Worm (Caenorhabditis elegans) whole organism, L2 larva: ENCODE measurements around the gene fbxa-152.

Experiments
- C34F6.9 ChIP-seq: fragments of 150-350 bp; optimal IDR thresholded peaks from 2 replicates; lab custom pipeline; 2014; ENCODE audit warnings: missing biosample characterization, missing genetic modification characterization
- F13H6.1 ChIP-seq: sonication (generic microtip); optimal IDR thresholded peaks from 2 replicates; lab custom pipeline; 2016; ENCODE audit warnings: missing genetic modification characterization, missing compliant biosample characterization
- R02D3.7 ChIP-seq: fragments of 150-350 bp; optimal IDR thresholded peaks from 2 replicates; lab custom pipeline; 2014; ENCODE audit warnings: missing biosample characterization, missing genetic modification characterization
- Y55F3AM.14 ChIP-seq: fragments of 200-800 bp; sonication (Bioruptor generic); optimal IDR thresholded peaks from 2 replicates; lab custom pipeline; 2018; ENCODE audit warnings: mild to moderate bottlenecking, missing genetic modification characterization, missing compliant biosample characterization
- ZK546.5 ChIP-seq: sonication (generic microtip); optimal IDR thresholded peaks from 2 replicates; lab custom pipeline; 2017; ENCODE audit warnings: missing biosample characterization, missing genetic modification characterization
- alr-1 ChIP-seq: fragments of 150-350 bp; optimal IDR thresholded peaks from 2 replicates; lab custom pipeline; 2014; ENCODE audit warnings: missing biosample characterization, missing genetic modification characterization
- aly-2 ChIP-seq: fragments of 150-350 bp; optimal IDR thresholded peaks from 2 replicates; lab custom pipeline; 2014; ENCODE audit warnings: missing biosample characterization, missing genetic modification characterization
- ama-1 ChIP-seq: fragments of 150-350 bp; optimal IDR thresholded peaks from 2 replicates; lab custom pipeline; 2018; ENCODE audit warnings: inconsistent platforms
- blmp-1 ChIP-seq: sonication (generic microtip); optimal IDR thresholded peaks from 2 replicates; lab custom pipeline; 2017; ENCODE audit warnings: missing genetic modification characterization, mild to moderate bottlenecking, missing compliant biosample characterization, antibody characterized with exemption, moderate library complexity; ENCODE audit not compliant: insufficient read depth
- ceh-16 ChIP-seq: fragments of 150-350 bp; optimal IDR thresholded peaks from 2 replicates; lab custom pipeline; 2014; ENCODE audit warnings: missing biosample characterization, missing genetic modification characterization
- ceh-82 ChIP-seq: fragments of 150-350 bp; optimal IDR thresholded peaks from 2 replicates; lab custom pipeline; 2014; ENCODE audit warnings: missing biosample characterization, missing genetic modification characterization
- crh-2 ChIP-seq: sonication (generic microtip); optimal IDR thresholded peaks from 2 replicates; lab custom pipeline; 2017; ENCODE audit warnings: missing biosample characterization, missing genetic modification characterization
- dmd-4 ChIP-seq: sonication (generic microtip); optimal IDR thresholded peaks from 2 replicates; lab custom pipeline; 2017; ENCODE audit warnings: missing biosample characterization, missing genetic modification characterization
- egl-27 ChIP-seq: sonication (generic microtip); optimal IDR thresholded peaks from 3 replicates; lab custom pipeline; 2017; ENCODE audit warnings: missing biosample characterization, missing genetic modification reagents, missing genetic modification characterization
- elt-1 ChIP-seq: fragments of 150-350 bp; optimal IDR thresholded peaks from 2 replicates; lab custom pipeline; 2014; ENCODE audit warnings: missing biosample characterization, missing genetic modification characterization
- elt-3 ChIP-seq: sonication (generic microtip); optimal IDR thresholded peaks from 2 replicates; lab custom pipeline; 2017; ENCODE audit warnings: missing biosample characterization, missing genetic modification characterization
- fos-1 ChIP-seq: fragments of 150-350 bp; optimal IDR thresholded peaks from 2 replicates; lab custom pipeline; 2014; ENCODE audit warnings: missing biosample characterization, missing genetic modification characterization
- gmeb-1 ChIP-seq: fragments of 150-350 bp; optimal IDR thresholded peaks from 2 replicates; lab custom pipeline; 2014; ENCODE audit warnings: missing biosample characterization, missing genetic modification characterization
- lin-11 ChIP-seq: fragments of 150-350 bp; sonication (generic microtip); optimal IDR thresholded peaks from 2 replicates; lab custom pipeline; 2014; ENCODE audit warnings: missing biosample characterization, missing genetic modification characterization, inconsistent platforms, mixed read lengths
- lin-13 ChIP-seq: fragments of 150-350 bp; optimal IDR thresholded peaks from 2 replicates; lab custom pipeline; 2014; ENCODE audit warnings: missing biosample characterization, missing genetic modification reagents, missing genetic modification characterization
- lin-39 ChIP-seq: fragments of 150-350 bp; optimal IDR thresholded peaks from 2 replicates; lab custom pipeline; 2014; ENCODE audit warnings: missing biosample characterization, missing genetic modification reagents, missing genetic modification characterization
- lsy-2 ChIP-seq, 2 experiments: fragments of 150-350 bp in 1 of 2; sonication (generic microtip) in 1 of 2; optimal IDR thresholded peaks; 2 replicates each; lab custom pipeline; 2014 to 2017; ENCODE audit warnings: missing biosample characterization in 2 of 2, missing genetic modification characterization in 2 of 2
- mab-5 ChIP-seq: fragments of 150-350 bp; optimal IDR thresholded peaks from 2 replicates; lab custom pipeline; 2014; ENCODE audit warnings: missing biosample characterization, missing genetic modification characterization
- mbf-1 ChIP-seq: sonication (generic microtip); optimal IDR thresholded peaks from 2 replicates; lab custom pipeline; 2017; ENCODE audit warnings: missing biosample characterization, missing genetic modification characterization
- mdl-1 ChIP-seq, 2 experiments: fragments of 150-350 bp in 1 of 2; sonication (generic microtip) in 1 of 2; optimal IDR thresholded peaks; 2 replicates each; lab custom pipeline; 2017; ENCODE audit warnings: missing biosample characterization in 2 of 2, missing genetic modification characterization in 2 of 2
- nhr-10 ChIP-seq: sonication (generic microtip); optimal IDR thresholded peaks from 2 replicates; lab custom pipeline; 2017; ENCODE audit warnings: missing biosample characterization, missing genetic modification characterization
- nhr-11 ChIP-seq: fragments of 150-350 bp; optimal IDR thresholded peaks from 2 replicates; lab custom pipeline; 2014; ENCODE audit warnings: missing biosample characterization, missing genetic modification characterization
- nhr-12 ChIP-seq: fragments of 150-350 bp; optimal IDR thresholded peaks from 2 replicates; lab custom pipeline; 2014; ENCODE audit warnings: missing biosample characterization, missing genetic modification characterization
- nhr-129 ChIP-seq: fragments of 150-350 bp; optimal IDR thresholded peaks from 2 replicates; lab custom pipeline; 2014; ENCODE audit warnings: missing biosample characterization, missing genetic modification characterization
- nhr-21 ChIP-seq: fragments of 150-350 bp; optimal IDR thresholded peaks from 2 replicates; lab custom pipeline; 2014; ENCODE audit warnings: missing biosample characterization, missing genetic modification characterization
- nhr-23 ChIP-seq: fragments of 150-350 bp; optimal IDR thresholded peaks from 2 replicates; lab custom pipeline; 2014; ENCODE audit warnings: missing biosample characterization, missing genetic modification reagents, missing genetic modification characterization
- nhr-237 ChIP-seq: fragments of 150-350 bp; optimal IDR thresholded peaks from 2 replicates; lab custom pipeline; 2014; ENCODE audit warnings: missing biosample characterization, missing genetic modification characterization
- nhr-25 ChIP-seq: fragments of 150-350 bp; sonication (generic microtip); optimal IDR thresholded peaks from 3 replicates; lab custom pipeline; 2014; ENCODE audit warnings: missing biosample characterization, missing genetic modification characterization
- nhr-6 ChIP-seq: fragments of 150-350 bp; optimal IDR thresholded peaks from 2 replicates; lab custom pipeline; 2014; ENCODE audit warnings: missing biosample characterization, missing genetic modification characterization
- nhr-77 ChIP-seq: fragments of 150-350 bp; optimal IDR thresholded peaks from 2 replicates; lab custom pipeline; 2014; ENCODE audit warnings: missing biosample characterization, missing genetic modification characterization
- peb-1 ChIP-seq: fragments of 150-350 bp; optimal IDR thresholded peaks from 2 replicates; lab custom pipeline; 2014; ENCODE audit warnings: missing biosample characterization, missing genetic modification characterization
- sem-4 ChIP-seq: fragments of 150-350 bp; optimal IDR thresholded peaks from 2 replicates; lab custom pipeline; 2014; ENCODE audit warnings: missing biosample characterization, missing genetic modification reagents, missing genetic modification characterization
- skn-1 ChIP-seq: sonication (generic microtip); optimal IDR thresholded peaks from 2 replicates; lab custom pipeline; 2017; ENCODE audit warnings: missing biosample characterization, missing genetic modification characterization
- sma-3 ChIP-seq: sonication (generic microtip); optimal IDR thresholded peaks from 2 replicates; lab custom pipeline; 2016; ENCODE audit warnings: missing genetic modification reagents, missing genetic modification characterization, missing compliant biosample characterization
- sma-9 ChIP-seq, 2 experiments: fragments of 150-350 bp in 1 of 2; sonication (generic microtip) in 1 of 2; optimal IDR thresholded peaks; 2 replicates each; lab custom pipeline; 2014 to 2016; ENCODE audit warnings: missing genetic modification characterization in 2 of 2, mild to moderate bottlenecking in 1 of 2, missing biosample characterization in 1 of 2, missing compliant biosample characterization in 1 of 2, missing genetic modification reagents in 1 of 2, moderate library complexity in 1 of 2
- snpc-4 ChIP-seq: fragments of 150-350 bp; optimal IDR thresholded peaks from 2 replicates; lab custom pipeline; 2014; ENCODE audit warnings: missing biosample characterization, missing genetic modification characterization
- unc-39 ChIP-seq: fragments of 150-350 bp; optimal IDR thresholded peaks from 2 replicates; lab custom pipeline; 2014; ENCODE audit warnings: missing biosample characterization, missing genetic modification characterization
- unc-55 ChIP-seq: fragments of 150-350 bp; sonication (generic microtip); optimal IDR thresholded peaks from 3 replicates; lab custom pipeline; 2014; ENCODE audit warnings: missing biosample characterization, missing genetic modification reagents, missing genetic modification characterization
- unc-62 ChIP-seq: fragments of 150-350 bp; optimal IDR thresholded peaks from 2 replicates; lab custom pipeline; 2014; ENCODE audit warnings: missing biosample characterization, missing genetic modification reagents, missing genetic modification characterization
- zag-1 ChIP-seq: fragments of 150-350 bp; optimal IDR thresholded peaks from 2 replicates; lab custom pipeline; 2014; ENCODE audit warnings: missing biosample characterization, missing genetic modification characterization
- ztf-1 ChIP-seq: fragments of 200-800 bp; sonication (Bioruptor generic); conservative IDR thresholded peaks from 2 replicates; pipeline ENCODE4 v1.3.6; 2022; ENCODE audit warnings: missing genetic modification characterization, missing compliant biosample characterization
- ztf-11 ChIP-seq: sonication (generic microtip); optimal IDR thresholded peaks from 2 replicates; lab custom pipeline; 2017; ENCODE audit warnings: missing biosample characterization, missing genetic modification characterization
- ztf-4 ChIP-seq: fragments of 150-350 bp; optimal IDR thresholded peaks from 2 replicates; lab custom pipeline; 2014; ENCODE audit warnings: missing biosample characterization, missing genetic modification characterization

The fbxa-152 gene

ce11 chrV:15571006-15571526 lies 31.1 kb downstream of the fbxa-152 start, which contains the start of gene fbxa-95:
Gene fbxa-95 (plus strand): TSS chrV:15571476.
- TF ChIP-seq ama-1 (lab: Kevin White, UChicago) (no peak), lin-13 (GFP tag; lab: Kevin White, UChicago) (no peak), blmp-1 (no peak)

ce11 chrV:15569702-15570430 lies 32.3 kb downstream of the fbxa-152 start, which contains the start of gene lsm-5:
Gene lsm-5 (plus strand): TSS chrV:15570380.
- no peak for TF ChIP-seq blmp-1
- peak; percentile 26 for TF ChIP-seq lin-13 (GFP tag; lab: Kevin White, UChicago)
- TF ChIP-seq lsy-2 (tag; optimal IDR thresholded peaks at IDR 0.05; lab: Kevin White, UChicago) = peak in 1 of 2 experiments; percentile 80
- TF ChIP-seq sem-4 = no peak
- peak; percentile 44 for TF ChIP-seq sma-9 (GFP tag; optimal IDR thresholded peaks at IDR 0.05; lab: Kevin White, UChicago)
- no peak for TF ChIP-seq sma-9 (tag; optimal IDR thresholded peaks at IDR 0.05; lab: Kevin White, UChicago)
- TF ChIP-seq unc-62 (GFP tag; lab: Kevin White, UChicago) = no peak
- no peak for TF ChIP-seq aly-2 (tag; lab: Kevin White, UChicago)
- no peak for TF ChIP-seq mbf-1 (tag; lab: Kevin White, UChicago)
- no peak for TF ChIP-seq elt-1 (tag; lab: Kevin White, UChicago)
- TF ChIP-seq peb-1 (tag; lab: Kevin White, UChicago) = no peak
- no peak for TF ChIP-seq lin-39
- no peak for TF ChIP-seq nhr-10 (tag; lab: Kevin White, UChicago)
- TF ChIP-seq ztf-11 = no peak
- TF ChIP-seq elt-3 (tag; lab: Kevin White, UChicago) = no peak
- peak; percentile 95 for TF ChIP-seq ama-1 (lab: Kevin White, UChicago)
- TF ChIP-seq ceh-16 (tag; lab: Kevin White, UChicago) = peak; percentile 25
- TF ChIP-seq nhr-25 = peak; percentile 40
- TF ChIP-seq mab-5 (tag; lab: Kevin White, UChicago) = no peak
- peak; percentile 36 for TF ChIP-seq nhr-6
- no peak for TF ChIP-seq ZK546.5 (tag; lab: Kevin White, UChicago)
- TF ChIP-seq snpc-4 (tag; lab: Kevin White, UChicago) = peak; percentile 22
- TF ChIP-seq nhr-21 (tag; lab: Kevin White, UChicago) = peak; percentile 40
- no peak for TF ChIP-seq ceh-82 (tag; lab: Kevin White, UChicago)
- TF ChIP-seq nhr-12 (tag; lab: Kevin White, UChicago) = no peak
- TF ChIP-seq lin-11 (tag; lab: Kevin White, UChicago) = no peak
- peak; percentile 77 for TF ChIP-seq nhr-129
- TF ChIP-seq egl-27 (tag; lab: Kevin White, UChicago) = no peak
- TF ChIP-seq sma-3 (GFP tag; lab: Kevin White, UChicago) = peak; percentile 39
- no peak for TF ChIP-seq Y55F3AM.14 (GFP tag; lab: Kevin White, UChicago)
- no peak for TF ChIP-seq unc-39 (tag; lab: Kevin White, UChicago)
- TF ChIP-seq nhr-237 = no peak
- no peak for TF ChIP-seq nhr-77 (tag; lab: Kevin White, UChicago)
- peak; percentile 93 for TF ChIP-seq gmeb-1 (tag; lab: Kevin White, UChicago)
- no peak for TF ChIP-seq nhr-11
- TF ChIP-seq skn-1 (tag; lab: Kevin White, UChicago) = no peak
- TF ChIP-seq fos-1 (tag; lab: Kevin White, UChicago) = peak; percentile 27
- TF ChIP-seq mdl-1 (tag; optimal IDR thresholded peaks at IDR 0.05; lab: Kevin White, UChicago) = no peak
- TF ChIP-seq F13H6.1 (tag; lab: Kevin White, UChicago) = peak; percentile 37
- no peak for TF ChIP-seq ztf-1 (GFP tag; lab: Robert Waterston, UW)
- peak; percentile 88 for TF ChIP-seq unc-55
- no peak for TF ChIP-seq dmd-4 (tag; lab: Kevin White, UChicago)
- no peak for TF ChIP-seq alr-1 (tag; lab: Kevin White, UChicago)
- no peak for TF ChIP-seq ztf-4 (tag; lab: Kevin White, UChicago)
- TF ChIP-seq C34F6.9 (tag; lab: Kevin White, UChicago) = peak; percentile 66
- TF ChIP-seq nhr-23 (tag; lab: Kevin White, UChicago) = no peak
- TF ChIP-seq R02D3.7 (tag; lab: Kevin White, UChicago) = peak; percentile 84
- peak; percentile 61 for TF ChIP-seq crh-2
- TF ChIP-seq zag-1 (tag; lab: Kevin White, UChicago) = no peak
- TF ChIP-seq, all 48 proteins: peak for 18
